Fruit fly (Drosophila melanogaster): Measurements from ENCODE around the gene CG32579.

The CG32579 gene

DNA sequence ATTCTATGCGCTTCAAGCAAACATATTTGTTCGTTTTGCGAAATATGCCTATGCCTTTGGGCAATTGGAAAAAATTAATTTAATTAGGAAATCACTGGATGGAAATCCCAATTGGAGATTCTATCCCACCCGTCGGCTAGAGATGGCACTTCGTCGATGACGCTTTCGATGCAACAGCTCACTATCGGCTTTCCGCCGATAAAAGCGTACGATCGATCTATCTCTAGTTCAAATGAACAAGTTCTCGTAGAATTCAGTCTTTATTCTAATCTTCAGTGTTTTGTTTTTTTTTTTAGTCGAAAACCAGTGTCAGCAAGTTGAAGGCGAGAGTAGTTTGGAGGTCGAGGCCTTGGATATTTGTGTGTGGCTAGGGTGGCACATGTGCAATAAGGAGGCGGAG lies at the start of gene CG32579, which contains the start of gene CG9917:
Gene CG32579, plus strand, starts transcription at position 224 of the 400 bp plus-strand sequence.
Gene CG9917, minus strand, starts transcription at position 169 of the 400 bp plus-strand sequence.
- TF ChIP-seq cic (GFP tag; optimal IDR thresholded peaks at IDR 0.05) (no peak), kay (GFP tag; ENCODE audit: borderline replicate concordance) (no peak), Hr96 (GFP tag; optimal IDR thresholded peaks at IDR 0.05) (no peak), CG7101 (tag; optimal IDR thresholded peaks at IDR 0.05) (peak; percentile 19), pad (GFP tag; optimal IDR thresholded peaks at IDR 0.05) (no peak), CG14711 (tag; optimal IDR thresholded peaks at IDR 0.05) (peak; percentile 17), bab1 (GFP tag; optimal IDR thresholded peaks at IDR 0.05) (peak; percentile 50), tj (GFP tag; optimal IDR thresholded peaks at IDR 0.05) (peak; percentile 19), Mnt (GFP tag; optimal IDR thresholded peaks at IDR 0.05) (peak; percentile 54)

DNA sequence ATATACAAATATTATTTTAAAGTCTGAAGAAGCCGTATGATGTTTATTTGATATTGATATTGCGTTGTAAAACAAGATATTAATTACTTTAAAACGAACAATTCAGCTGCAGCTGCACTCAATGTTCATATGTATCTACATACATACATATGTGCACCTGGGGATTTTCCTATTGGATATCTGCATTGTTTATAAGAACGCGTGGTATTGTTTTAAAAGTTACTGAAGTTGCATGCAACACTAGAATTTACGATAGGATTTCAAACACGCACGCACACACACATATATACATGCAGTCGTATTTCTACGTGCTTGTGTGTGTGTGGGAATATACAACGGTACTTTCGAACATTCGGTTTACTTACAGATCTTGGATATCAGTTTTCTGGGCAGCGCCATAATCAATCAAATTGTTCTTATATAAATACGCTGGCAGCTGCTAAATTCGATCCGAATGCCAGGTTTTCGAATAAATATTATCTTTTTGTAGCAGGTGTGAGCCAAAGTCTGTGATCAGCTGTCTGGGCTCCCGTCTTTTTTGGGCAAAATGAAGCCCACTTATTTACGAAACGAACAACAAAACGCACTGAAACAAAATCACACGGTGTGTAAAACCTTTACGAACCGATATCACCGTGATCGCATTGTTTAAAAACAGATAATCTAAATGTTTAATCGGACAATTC lies 47.8 kb upstream of the CG32579 start:
- TF ChIP-seq CG1620 (GFP tag; optimal IDR thresholded peaks at IDR 0.05), result no peak
- TF ChIP-seq ovo (GFP tag; optimal IDR thresholded peaks at IDR 0.05), result peak; percentile 48

DNA sequence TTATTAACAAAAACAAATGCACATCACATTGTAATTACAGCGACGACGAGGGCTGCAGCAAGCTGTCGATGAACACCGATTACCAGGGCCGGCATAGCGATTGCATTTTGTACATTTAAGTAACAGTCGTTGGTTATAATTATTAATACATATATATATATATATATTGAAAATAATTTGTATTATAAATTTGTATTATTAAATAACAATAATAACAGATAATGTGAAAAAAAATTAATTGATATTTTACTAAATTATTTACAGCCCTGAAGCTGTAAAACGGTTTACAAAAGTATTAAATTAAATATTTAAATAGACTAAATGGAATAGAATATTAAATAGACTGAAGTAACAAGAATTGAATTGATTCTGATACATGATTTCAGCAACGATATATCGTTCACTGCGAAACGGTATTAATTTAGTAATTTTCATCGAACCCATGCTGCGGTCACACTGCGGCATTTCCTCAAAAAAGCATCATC lies 47.2 kb upstream of the CG32579 start, which contains the start of the genes kat80 and Prosalpha4:
Gene kat80, minus strand, starts transcription at position 327 of the 485 bp plus-strand sequence.
Gene Prosalpha4, plus strand, starts transcription at position 417 of the 485 bp plus-strand sequence.
- TF ChIP-seq CG14711 (tag; optimal IDR thresholded peaks at IDR 0.05) (peak; percentile 72), CG1620 (GFP tag; optimal IDR thresholded peaks at IDR 0.05) (peak; percentile 26), CG7045 (GFP tag; optimal IDR thresholded peaks at IDR 0.05) (no peak), CG7101 (tag; optimal IDR thresholded peaks at IDR 0.05) (peak; percentile 68), tj (GFP tag; optimal IDR thresholded peaks at IDR 0.05) (peak; percentile 41), pad (GFP tag; optimal IDR thresholded peaks at IDR 0.05) (peak; percentile 22), CG5204 (GFP tag; optimal IDR thresholded peaks at IDR 0.05) (no peak), bab1 (GFP tag; optimal IDR thresholded peaks at IDR 0.05) (no peak), CG12768 (GFP tag; optimal IDR thresholded peaks at IDR 0.05) (no peak), Mnt (GFP tag; optimal IDR thresholded peaks at IDR 0.05) (peak; percentile 32), Clk (GFP tag; optimal IDR thresholded peaks at IDR 0.05) (no peak), cic (GFP tag; optimal IDR thresholded peaks at IDR 0.05) (no peak), toe (GFP tag; optimal IDR thresholded peaks at IDR 0.05) (peak; percentile 49), Hr96 (GFP tag; optimal IDR thresholded peaks at IDR 0.05) (no peak), kay (GFP tag; ENCODE audit: borderline replicate concordance) (no peak), Crg-1 (GFP tag; optimal IDR thresholded peaks at IDR 0.05) (no peak), cnc (optimal IDR thresholded peaks at IDR 0.05) (no peak), CG33017 (tag; optimal IDR thresholded peaks at IDR 0.05) (no peak), CG11617 (GFP tag; optimal IDR thresholded peaks at IDR 0.05) (peak; percentile 68), ovo (GFP tag; optimal IDR thresholded peaks at IDR 0.05) (peak; percentile 20)

DNA sequence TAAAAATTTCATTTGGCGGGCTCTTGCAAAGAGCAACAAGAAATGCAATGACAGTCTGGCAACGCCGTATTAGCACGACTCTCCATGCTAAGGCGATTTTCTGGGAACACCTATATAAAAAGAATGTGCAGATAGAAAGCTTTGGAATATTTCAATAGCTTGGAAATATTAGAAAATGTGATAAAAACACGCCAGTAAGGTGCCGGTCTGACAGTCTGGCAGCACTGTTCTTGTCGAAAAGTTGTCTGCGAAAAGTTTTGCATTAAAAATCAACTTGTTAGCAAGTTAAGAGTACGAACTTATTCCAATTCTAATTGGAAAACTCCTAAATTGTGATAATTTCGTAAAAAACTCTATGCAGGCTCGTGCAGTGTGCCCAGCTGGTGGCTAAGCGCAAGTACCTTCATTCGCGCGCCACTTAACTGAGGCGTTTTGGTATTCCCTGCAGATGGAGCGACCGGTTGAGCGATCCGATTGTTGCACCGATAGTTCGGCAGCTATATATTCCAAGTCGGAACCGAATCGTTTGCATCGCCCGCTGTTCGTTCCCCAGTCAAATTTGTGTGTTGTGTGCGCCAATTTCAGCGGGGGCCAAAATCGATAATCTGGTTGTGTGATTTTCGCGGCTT lies 45.1 kb upstream of the CG32579 start, which contains the start of gene eas:
Gene eas, plus strand, starts transcription at position 451 of the 629 bp plus-strand sequence.
- peak; percentile 33 for TF ChIP-seq Mnt (GFP tag; optimal IDR thresholded peaks at IDR 0.05)
- TF ChIP-seq CG7045 (GFP tag; optimal IDR thresholded peaks at IDR 0.05), result no peak
- no peak for TF ChIP-seq kay (GFP tag; ENCODE audit: borderline replicate concordance)
- TF ChIP-seq CG5204 (GFP tag; optimal IDR thresholded peaks at IDR 0.05), result no peak
- TF ChIP-seq Crg-1 (GFP tag; optimal IDR thresholded peaks at IDR 0.05), result no peak
- no peak for TF ChIP-seq CG14711 (tag; optimal IDR thresholded peaks at IDR 0.05)
- no peak for TF ChIP-seq Hr96 (GFP tag; optimal IDR thresholded peaks at IDR 0.05)
- TF ChIP-seq pad (GFP tag; optimal IDR thresholded peaks at IDR 0.05), result no peak
- peak; percentile 30 for TF ChIP-seq CG1620 (GFP tag; optimal IDR thresholded peaks at IDR 0.05)
- TF ChIP-seq bab1 (GFP tag; optimal IDR thresholded peaks at IDR 0.05), result no peak
- no peak for TF ChIP-seq CG7101 (tag; optimal IDR thresholded peaks at IDR 0.05)
- no peak for TF ChIP-seq toe (GFP tag; optimal IDR thresholded peaks at IDR 0.05)
- TF ChIP-seq tj (GFP tag; optimal IDR thresholded peaks at IDR 0.05), result no peak
- TF ChIP-seq ovo (GFP tag; optimal IDR thresholded peaks at IDR 0.05), result peak; percentile 28
- TF ChIP-seq CG12768 (GFP tag; optimal IDR thresholded peaks at IDR 0.05), result no peak
- peak in 1 of 2 experiments; percentile 59 for TF ChIP-seq cnc (optimal IDR thresholded peaks at IDR 0.05)
- no peak for TF ChIP-seq Clk (GFP tag; optimal IDR thresholded peaks at IDR 0.05)
- TF ChIP-seq cic (GFP tag; optimal IDR thresholded peaks at IDR 0.05), result no peak
- TF ChIP-seq CG11617 (GFP tag; optimal IDR thresholded peaks at IDR 0.05), result no peak
- TF ChIP-seq CG33017 (tag; optimal IDR thresholded peaks at IDR 0.05), result peak; percentile 6

- TF ChIP-seq CG1620 (GFP tag; optimal IDR thresholded peaks at IDR 0.05) (peak; percentile 20), CG12768 (GFP tag; optimal IDR thresholded peaks at IDR 0.05) (peak; percentile 68), bab1 (GFP tag; optimal IDR thresholded peaks at IDR 0.05) (peak; percentile 91), kay (GFP tag; ENCODE audit: borderline replicate concordance) (no peak), cic (GFP tag; optimal IDR thresholded peaks at IDR 0.05) (no peak), ovo (GFP tag; optimal IDR thresholded peaks at IDR 0.05) (peak; percentile 61), Crg-1 (GFP tag; optimal IDR thresholded peaks at IDR 0.05) (peak; percentile 20), tj (GFP tag; optimal IDR thresholded peaks at IDR 0.05) (peak; percentile 70), Clk (GFP tag; optimal IDR thresholded peaks at IDR 0.05) (no peak), CG33017 (tag; optimal IDR thresholded peaks at IDR 0.05) (peak; percentile 65), cnc (optimal IDR thresholded peaks at IDR 0.05) (no peak), CG7101 (tag; optimal IDR thresholded peaks at IDR 0.05) (peak; percentile 89), CG14711 (tag; optimal IDR thresholded peaks at IDR 0.05) (peak; percentile 74), pad (GFP tag; optimal IDR thresholded peaks at IDR 0.05) (peak; percentile 58), Mnt (GFP tag; optimal IDR thresholded peaks at IDR 0.05) (peak; percentile 40), Hr96 (GFP tag; optimal IDR thresholded peaks at IDR 0.05) (peak; percentile 81), toe (GFP tag; optimal IDR thresholded peaks at IDR 0.05) (peak; percentile 66), CG5204 (GFP tag; optimal IDR thresholded peaks at IDR 0.05) (peak; percentile 62), CG11617 (GFP tag; optimal IDR thresholded peaks at IDR 0.05) (peak; percentile 80), CG7045 (GFP tag; optimal IDR thresholded peaks at IDR 0.05) (peak; percentile 81)
Measured at dm6 chrX:16278783-16279182, 44.3 kb upstream of the CG32579 start.
